In the genomic region with DNA sequence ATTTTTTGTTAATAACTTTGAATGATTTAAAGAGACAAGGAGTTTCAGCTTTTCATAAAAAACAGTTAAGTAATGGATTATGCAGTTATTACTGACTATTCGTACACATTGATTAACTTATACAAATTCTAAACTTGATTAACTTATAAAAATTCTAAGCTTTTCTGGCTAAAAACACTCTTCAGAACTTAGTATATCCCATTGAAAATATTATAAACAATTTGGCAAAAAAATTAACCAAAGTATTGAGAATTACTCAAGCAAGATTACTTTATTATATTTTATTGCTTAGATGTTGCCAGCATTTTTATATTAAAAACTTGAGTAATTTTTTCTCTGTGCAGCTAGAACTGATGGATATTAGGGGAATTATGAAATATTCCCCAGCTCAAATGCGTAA, we compare ENCODE assay signal across 1 fruit fly cellular context.
TF ChIP-seq lines count a peak whose summit lies in the region.

No protein-coding gene starts in this region.

TF ChIP-seq in whole organism, embryonic, 481 proteins besides CTCF, POLR2A, EP300 and RAD21 (continued from another document):
- no peak for TF ChIP-seq CG13775 (GFP tag; optimal IDR thresholded peaks at IDR 0.05; lab: Kevin White, UChicago)
- no peak for TF ChIP-seq mirr (GFP tag; optimal IDR thresholded peaks at IDR 0.05; lab: Kevin White, UChicago)
- TF ChIP-seq CG12071 (GFP tag; optimal IDR thresholded peaks at IDR 0.05; lab: Kevin White, UChicago): no peak
- peak; percentile 49 for TF ChIP-seq gem (tag; optimal IDR thresholded peaks at IDR 0.05; lab: Kevin White, UChicago)
- peak; percentile 73 for TF ChIP-seq sens (GFP tag; lab: Kevin White, UChicago)
- TF ChIP-seq dpn (GFP tag; optimal IDR thresholded peaks at IDR 0.05; lab: Kevin White, UChicago): no peak
- TF ChIP-seq CG17829 (tag; optimal IDR thresholded peaks at IDR 0.05; lab: Kevin White, UChicago): peak; percentile 13
- no peak for TF ChIP-seq CG3407 (GFP tag; optimal IDR thresholded peaks at IDR 0.05; lab: Kevin White, UChicago)
- TF ChIP-seq prd (optimal IDR thresholded peaks at IDR 0.05; lab: Kevin White, UChicago): no peak
- TF ChIP-seq prd (GFP tag; IDR thresholded peaks at IDR 0.05; lab: Robert Waterston, UW): no peak
- TF ChIP-seq amos (GFP tag; IDR thresholded peaks at IDR 0.05; lab: Robert Waterston, UW; ENCODE audit: partially characterized antibody): no peak
- TF ChIP-seq sr (GFP tag; IDR thresholded peaks at IDR 0.05; lab: Robert Waterston, UW): no peak
- no peak for TF ChIP-seq CG3281 (GFP tag; optimal IDR thresholded peaks at IDR 0.05; lab: Kevin White, UChicago)
- TF ChIP-seq CG18619 (GFP tag; optimal IDR thresholded peaks at IDR 0.05; lab: Kevin White, UChicago): no peak
- TF ChIP-seq CG6813 (GFP tag; optimal IDR thresholded peaks at IDR 0.05; lab: Kevin White, UChicago): no peak
- no peak for TF ChIP-seq CG2678 (tag; optimal IDR thresholded peaks at IDR 0.05; lab: Kevin White, UChicago)
- TF ChIP-seq sc (optimal IDR thresholded peaks at IDR 0.05; lab: Kevin White, UChicago): no peak
- no peak for TF ChIP-seq sc (GFP tag; optimal IDR thresholded peaks at IDR 0.05; lab: Kevin White, UChicago)
- TF ChIP-seq zen (tag; optimal IDR thresholded peaks at IDR 0.05; lab: Kevin White, UChicago): no peak
- TF ChIP-seq seq (GFP tag; IDR thresholded peaks at IDR 0.05; lab: Robert Waterston, UW): no peak
- TF ChIP-seq dmrt11E (tag; optimal IDR thresholded peaks at IDR 0.05; lab: Kevin White, UChicago): peak; percentile 68
- TF ChIP-seq CG16815 (GFP tag; optimal IDR thresholded peaks at IDR 0.05; lab: Kevin White, UChicago): peak; percentile 10
- TF ChIP-seq CG17912 (GFP tag; optimal IDR thresholded peaks at IDR 0.05; lab: Kevin White, UChicago): no peak
- no peak for TF ChIP-seq Side (GFP tag; optimal IDR thresholded peaks at IDR 0.05; lab: Kevin White, UChicago)
- TF ChIP-seq B-H2 (GFP tag; optimal IDR thresholded peaks at IDR 0.05; lab: Kevin White, UChicago): no peak
- TF ChIP-seq C15 (GFP tag; IDR thresholded peaks at IDR 0.05; lab: Robert Waterston, UW): no peak
- TF ChIP-seq ap (GFP tag; IDR thresholded peaks at IDR 0.05; lab: Robert Waterston, UW): no peak
- no peak for TF ChIP-seq Drgx (GFP tag; IDR thresholded peaks at IDR 0.05; lab: Robert Waterston, UW)
- no peak for TF ChIP-seq Ptx1 (GFP tag; IDR thresholded peaks at IDR 0.05; lab: Robert Waterston, UW)
- TF ChIP-seq disco-r (GFP tag; optimal IDR thresholded peaks at IDR 0.05; lab: Kevin White, UChicago): no peak
- no peak for TF ChIP-seq sens-2 (GFP tag; IDR thresholded peaks at IDR 0.05; lab: Robert Waterston, UW)
- no peak for TF ChIP-seq Rx (GFP tag; IDR thresholded peaks at IDR 0.05; lab: Robert Waterston, UW)
- no peak for TF ChIP-seq unpg (GFP tag; optimal IDR thresholded peaks at IDR 0.05; lab: Kevin White, UChicago)
- no peak for TF ChIP-seq ci (GFP tag; IDR thresholded peaks at IDR 0.05; lab: Robert Waterston, UW)
- no peak for TF ChIP-seq ab (GFP tag; optimal IDR thresholded peaks at IDR 0.05; lab: Kevin White, UChicago)
- TF ChIP-seq her (GFP tag; optimal IDR thresholded peaks at IDR 0.05; lab: Kevin White, UChicago): no peak
- peak in 1 of 3 experiments; percentile 73 for TF ChIP-seq lola (GFP tag; optimal IDR thresholded peaks at IDR 0.05; lab: Kevin White, UChicago)
- peak; percentile 30 for TF ChIP-seq CG10267 (tag; optimal IDR thresholded peaks at IDR 0.05; lab: Kevin White, UChicago)
- TF ChIP-seq h (optimal IDR thresholded peaks at IDR 0.05; lab: Kevin White, UChicago): no peak
- no peak for TF ChIP-seq CG31388 (GFP tag; optimal IDR thresholded peaks at IDR 0.05; lab: Kevin White, UChicago)
- no peak for TF ChIP-seq scrt (GFP tag; optimal IDR thresholded peaks at IDR 0.05; lab: Kevin White, UChicago)
- TF ChIP-seq phol (tag; optimal IDR thresholded peaks at IDR 0.05; lab: Kevin White, UChicago): peak; percentile 37
- no peak for TF ChIP-seq CG34224 (GFP tag; IDR thresholded peaks at IDR 0.05; lab: Robert Waterston, UW; ENCODE audit: partially characterized antibody)
- TF ChIP-seq YL-1 (GFP tag; optimal IDR thresholded peaks at IDR 0.05; lab: Kevin White, UChicago): no peak
- no peak for TF ChIP-seq dan (GFP tag; IDR thresholded peaks at IDR 0.05; lab: Robert Waterston, UW)
- TF ChIP-seq CG7839 (tag; optimal IDR thresholded peaks at IDR 0.05; lab: Kevin White, UChicago): peak; percentile 41
- TF ChIP-seq Sin3A (optimal IDR thresholded peaks at IDR 0.05; lab: Kevin White, UChicago): no peak
- TF ChIP-seq NC2α (GFP tag; optimal IDR thresholded peaks at IDR 0.05; lab: Kevin White, UChicago): no peak
- peak; percentile 61 for TF ChIP-seq CG14710 (tag; optimal IDR thresholded peaks at IDR 0.05; lab: Kevin White, UChicago)
- TF ChIP-seq CG12942 (GFP tag; optimal IDR thresholded peaks at IDR 0.05; lab: Kevin White, UChicago): no peak
- TF ChIP-seq repo (GFP tag; optimal IDR thresholded peaks at IDR 0.05; lab: Kevin White, UChicago): no peak
- no peak for TF ChIP-seq CG11696 (GFP tag; IDR thresholded peaks at IDR 0.05; lab: Robert Waterston, UW)
- TF ChIP-seq CG2712 (tag; optimal IDR thresholded peaks at IDR 0.05; lab: Kevin White, UChicago): peak; percentile 52
- peak; percentile 22 for TF ChIP-seq CG33557 (GFP tag; optimal IDR thresholded peaks at IDR 0.05; lab: Kevin White, UChicago)
- no peak for TF ChIP-seq nerfin-1 (tag; optimal IDR thresholded peaks at IDR 0.05; lab: Kevin White, UChicago)
- no peak for TF ChIP-seq Atf-2 (GFP tag; optimal IDR thresholded peaks at IDR 0.05; lab: Kevin White, UChicago)
- TF ChIP-seq chinmo (GFP tag; IDR thresholded peaks at IDR 0.05; lab: Robert Waterston, UW; ENCODE audit: partially characterized antibody): no peak
- no peak for TF ChIP-seq gce (GFP tag; IDR thresholded peaks at IDR 0.05; lab: Robert Waterston, UW)
- TF ChIP-seq schlank (tag; optimal IDR thresholded peaks at IDR 0.05; lab: Kevin White, UChicago): no peak
- no peak for TF ChIP-seq Dll (GFP tag; IDR thresholded peaks at IDR 0.05; lab: Robert Waterston, UW; ENCODE audit: partially characterized antibody)
- no peak for TF ChIP-seq Tbp (GFP tag; optimal IDR thresholded peaks at IDR 0.05; lab: Kevin White, UChicago)
- no peak for TF ChIP-seq Taf1 (GFP tag; IDR thresholded peaks at IDR 0.05; lab: Robert Waterston, UW)
- TF ChIP-seq pb (GFP tag; optimal IDR thresholded peaks at IDR 0.05; lab: Kevin White, UChicago): no peak
- no peak for TF ChIP-seq CG9609 (GFP tag; optimal IDR thresholded peaks at IDR 0.05; lab: Kevin White, UChicago)
- no peak for TF ChIP-seq H2.0 (GFP tag; IDR thresholded peaks at IDR 0.05; lab: Robert Waterston, UW)
- TF ChIP-seq hbn (GFP tag; IDR thresholded peaks at IDR 0.05; lab: Robert Waterston, UW; ENCODE audit: partially characterized antibody): no peak
- TF ChIP-seq CHES-1-like (GFP tag; optimal IDR thresholded peaks at IDR 0.05; lab: Kevin White, UChicago): no peak
- TF ChIP-seq row (GFP tag; IDR thresholded peaks at IDR 0.05; lab: Robert Waterston, UW): no peak
- TF ChIP-seq cato (GFP tag; optimal IDR thresholded peaks at IDR 0.05; lab: Kevin White, UChicago; ENCODE audit: borderline replicate concordance): no peak
- no peak for TF ChIP-seq CG13296 (GFP tag; optimal IDR thresholded peaks at IDR 0.05; lab: Kevin White, UChicago)
- peak; percentile 28 for TF ChIP-seq nmo (GFP tag; optimal IDR thresholded peaks at IDR 0.05; lab: Kevin White, UChicago)
- no peak for TF ChIP-seq Mrtf (GFP tag; IDR thresholded peaks at IDR 0.05; lab: Robert Waterston, UW)
- no peak for TF ChIP-seq tx (GFP tag; optimal IDR thresholded peaks at IDR 0.05; lab: Kevin White, UChicago)
- no peak for TF ChIP-seq CG8944 (GFP tag; optimal IDR thresholded peaks at IDR 0.05; lab: Kevin White, UChicago)
- no peak for TF ChIP-seq Dad (GFP tag; optimal IDR thresholded peaks at IDR 0.05; lab: Kevin White, UChicago)
- no peak for TF ChIP-seq CG2129 (GFP tag; IDR thresholded peaks at IDR 0.05; lab: Robert Waterston, UW; ENCODE audit: partially characterized antibody)
- TF ChIP-seq ham (GFP tag; IDR thresholded peaks at IDR 0.05; lab: Robert Waterston, UW): no peak
- no peak for TF ChIP-seq B-H1 (GFP tag; IDR thresholded peaks at IDR 0.05; lab: Robert Waterston, UW)
- no peak for TF ChIP-seq trh (GFP tag; optimal IDR thresholded peaks at IDR 0.05; lab: Kevin White, UChicago)
- TF ChIP-seq bab2 (GFP tag; optimal IDR thresholded peaks at IDR 0.05; lab: Kevin White, UChicago): no peak
- TF ChIP-seq Ssrp (tag; optimal IDR thresholded peaks at IDR 0.05; lab: Kevin White, UChicago): no peak
- TF ChIP-seq CG4707 (GFP tag; optimal IDR thresholded peaks at IDR 0.05; lab: Kevin White, UChicago): no peak
- TF ChIP-seq CG15479 (GFP tag; optimal IDR thresholded peaks at IDR 0.05; lab: Kevin White, UChicago): no peak
- no peak for TF ChIP-seq abd-A (tag; optimal IDR thresholded peaks at IDR 0.05; lab: Kevin White, UChicago)
- TF ChIP-seq CG43689 (GFP tag; IDR thresholded peaks at IDR 0.05; lab: Robert Waterston, UW): no peak
- TF ChIP-seq Oli (tag; optimal IDR thresholded peaks at IDR 0.05; lab: Kevin White, UChicago): peak; percentile 0
- TF ChIP-seq zen2 (GFP tag; IDR thresholded peaks at IDR 0.05; lab: Robert Waterston, UW; ENCODE audit: partially characterized antibody): no peak
- TF ChIP-seq Sox102F (GFP tag; optimal IDR thresholded peaks at IDR 0.05; lab: Kevin White, UChicago): peak; percentile 23
- TF ChIP-seq cwo (GFP tag; optimal IDR thresholded peaks at IDR 0.05; lab: Kevin White, UChicago): no peak
- TF ChIP-seq NK7.1 (GFP tag; optimal IDR thresholded peaks at IDR 0.05; lab: Kevin White, UChicago): no peak
- TF ChIP-seq Nf-YA (GFP tag; IDR thresholded peaks at IDR 0.05; lab: Robert Waterston, UW): no peak
- TF ChIP-seq D19A (tag; optimal IDR thresholded peaks at IDR 0.05; lab: Kevin White, UChicago): peak; percentile 7
- no peak for TF ChIP-seq CG5953 (GFP tag; IDR thresholded peaks at IDR 0.05; lab: Robert Waterston, UW)
- TF ChIP-seq CG15696 (tag; optimal IDR thresholded peaks at IDR 0.05; lab: Kevin White, UChicago): peak; percentile 44
- TF ChIP-seq CG34376 (GFP tag; optimal IDR thresholded peaks at IDR 0.05; lab: Kevin White, UChicago): no peak
- TF ChIP-seq CG10979 (tag; optimal IDR thresholded peaks at IDR 0.05; lab: Kevin White, UChicago): peak; percentile 50
- no peak for TF ChIP-seq CG31365 (tag; optimal IDR thresholded peaks at IDR 0.05; lab: Kevin White, UChicago)
- TF ChIP-seq CG9876 (GFP tag; optimal IDR thresholded peaks at IDR 0.05; lab: Kevin White, UChicago): no peak
- no peak for TF ChIP-seq wor (GFP tag; IDR thresholded peaks at IDR 0.05; lab: Robert Waterston, UW)
- TF ChIP-seq bcd (GFP tag; optimal IDR thresholded peaks at IDR 0.05; lab: Kevin White, UChicago): no peak
- no peak for TF ChIP-seq Mad (GFP tag; optimal IDR thresholded peaks at IDR 0.05; lab: Kevin White, UChicago)
- no peak for TF ChIP-seq Ravus (GFP tag; IDR thresholded peaks at IDR 0.05; lab: Robert Waterston, UW)
- TF ChIP-seq CG15514 (GFP tag; optimal IDR thresholded peaks at IDR 0.05; lab: Kevin White, UChicago): no peak
- TF ChIP-seq maf-S (GFP tag; optimal IDR thresholded peaks at IDR 0.05; lab: Kevin White, UChicago): no peak
- no peak for TF ChIP-seq stc (GFP tag; IDR thresholded peaks at IDR 0.05; lab: Robert Waterston, UW)
- no peak for TF ChIP-seq dm (GFP tag; optimal IDR thresholded peaks at IDR 0.05; lab: Kevin White, UChicago)
- TF ChIP-seq shn (GFP tag; optimal IDR thresholded peaks at IDR 0.05; lab: Kevin White, UChicago): no peak
- no peak for TF ChIP-seq D19B (GFP tag; optimal IDR thresholded peaks at IDR 0.05; lab: Kevin White, UChicago)
- no peak for TF ChIP-seq CG11504 (tag; optimal IDR thresholded peaks at IDR 0.05; lab: Kevin White, UChicago)
- TF ChIP-seq CG4328 (GFP tag; optimal IDR thresholded peaks at IDR 0.05; lab: Kevin White, UChicago): no peak
- no peak for TF ChIP-seq Atf3 (GFP tag; optimal IDR thresholded peaks at IDR 0.05; lab: Kevin White, UChicago)
- TF ChIP-seq HmgD (GFP tag; optimal IDR thresholded peaks at IDR 0.05; lab: Kevin White, UChicago): no peak
- no peak for TF ChIP-seq CG34422 (GFP tag; IDR thresholded peaks at IDR 0.05; lab: Robert Waterston, UW)
- TF ChIP-seq gt (GFP tag; IDR thresholded peaks at IDR 0.05; lab: Robert Waterston, UW): no peak
- no peak for TF ChIP-seq Hmr (GFP tag; optimal IDR thresholded peaks at IDR 0.05; lab: Kevin White, UChicago)
